Fruit fly (Drosophila melanogaster) whole organism, embryonic: ENCODE data around the gene alphaTub84D.
A peak's percentile ranks its signal among the peaks of the same experiment; 100 is the strongest.

Source experiments
- Abd-B ChIP-seq: fragments of 200-800 bp; sonication (Bioruptor generic); optimal IDR thresholded peaks from 2 replicates; lab custom pipeline; 2018; ENCODE audit warnings: missing biosample characterization, mild to moderate bottlenecking, missing genetic modification characterization, moderate library complexity
- CG10267 ChIP-seq: fragments of 200-800 bp; sonication (Bioruptor generic); optimal IDR thresholded peaks from 2 replicates; lab custom pipeline; 2018; ENCODE audit warnings: missing biosample characterization, mild to moderate bottlenecking, missing genetic modification characterization, moderate library complexity
- CG10366 ChIP-seq: fragments of 200-800 bp; sonication (Bioruptor generic); IDR thresholded peaks from 2 replicates; pipeline ENCODE4 v1.3.6; 2022; ENCODE audit warnings: missing biosample characterization, missing genetic modification characterization
- CG10431 ChIP-seq: fragments of 200-800 bp; sonication (Bioruptor generic); optimal IDR thresholded peaks from 3 replicates; lab custom pipeline; 2018; ENCODE audit warnings: missing biosample characterization, mild to moderate bottlenecking, missing genetic modification characterization
- CG11247 ChIP-seq: fragments of 200-800 bp; sonication (Bioruptor generic); IDR thresholded peaks from 2 replicates; pipeline ENCODE4 v1.3.6; 2022; ENCODE audit warnings: missing biosample characterization, missing genetic modification characterization
- CG12236 ChIP-seq: fragments of 200-800 bp; sonication (Bioruptor generic); optimal IDR thresholded peaks from 2 replicates; lab custom pipeline; 2016; ENCODE audit warnings: missing biosample characterization, missing genetic modification characterization
- CG12659 ChIP-seq: fragments of 200-800 bp; sonication (Bioruptor generic); optimal IDR thresholded peaks from 3 replicates; lab custom pipeline; 2017; ENCODE audit warnings: mild to moderate bottlenecking, missing biosample characterization, missing genetic modification reagents, missing genetic modification characterization
- CG12942 ChIP-seq: fragments of 200-800 bp; sonication (Bioruptor generic); optimal IDR thresholded peaks from 3 replicates; lab custom pipeline; 2016; ENCODE audit warnings: missing biosample characterization, missing genetic modification characterization
- CG14050 ChIP-seq: fragments of 200-800 bp; sonication (Bioruptor generic); IDR thresholded peaks from 3 replicates; pipeline ENCODE4 v1.3.6; 2022; ENCODE audit warnings: missing biosample characterization, missing genetic modification characterization
- CG18599 ChIP-seq: fragments of 200-800 bp; sonication (Bioruptor generic); optimal IDR thresholded peaks from 3 replicates; lab custom pipeline; 2017; ENCODE audit warnings: missing biosample characterization, missing genetic modification characterization, mild to moderate bottlenecking, moderate library complexity, missing genetic modification reagents
- CG18619 ChIP-seq: fragments of 200-800 bp; sonication (Bioruptor generic); optimal IDR thresholded peaks from 3 replicates; lab custom pipeline; 2017; ENCODE audit warnings: missing biosample characterization, mild to moderate bottlenecking, missing genetic modification characterization
- CG2678 ChIP-seq: fragments of 200-800 bp; sonication (Bioruptor generic); optimal IDR thresholded peaks from 3 replicates; lab custom pipeline; 2019; ENCODE audit warnings: missing biosample characterization, mild to moderate bottlenecking, missing genetic modification characterization, moderate library complexity
- CG2712 ChIP-seq: fragments of 200-800 bp; optimal IDR thresholded peaks from 3 replicates; lab custom pipeline; 2019; ENCODE audit warnings: missing biosample characterization, mild to moderate bottlenecking, missing genetic modification characterization, moderate library complexity
- CG2889 ChIP-seq: fragments of 200-800 bp; sonication (Bioruptor generic); IDR thresholded peaks from 3 replicates; pipeline ENCODE4 v1.3.6; 2022; ENCODE audit warnings: missing biosample characterization, missing genetic modification characterization
- CG3065 ChIP-seq: fragments of 200-800 bp; sonication (Bioruptor generic); optimal IDR thresholded peaks from 2 replicates; lab custom pipeline; 2016; ENCODE audit warnings: missing biosample characterization, missing genetic modification characterization
- CG32767 ChIP-seq: fragments of 200-800 bp; sonication (Bioruptor generic); IDR thresholded peaks from 2 replicates; pipeline ENCODE4 v1.3.6; 2022; ENCODE audit warnings: missing biosample characterization, missing genetic modification characterization
- CG34376 ChIP-seq: fragments of 200-800 bp; sonication (Bioruptor generic); optimal IDR thresholded peaks from 2 replicates; lab custom pipeline; 2018; ENCODE audit warnings: missing biosample characterization, mild to moderate bottlenecking, missing genetic modification characterization
- CG4360 ChIP-seq: fragments of 200-800 bp; sonication (Bioruptor generic); IDR thresholded peaks from 2 replicates; pipeline ENCODE4 v1.3.6; 2022; ENCODE audit warnings: missing biosample characterization, missing genetic modification characterization
- CG5953 ChIP-seq: fragments of 200-800 bp; sonication (Bioruptor generic); IDR thresholded peaks from 2 replicates; pipeline ENCODE4 v1.3.6; 2022; ENCODE audit warnings: missing biosample characterization, missing genetic modification characterization
- CG6683 ChIP-seq: fragments of 200-800 bp; sonication (Bioruptor generic); optimal IDR thresholded peaks from 2 replicates; lab custom pipeline; 2017; ENCODE audit warnings: missing biosample characterization, mild to moderate bottlenecking, missing genetic modification characterization, missing genetic modification reagents
- CG6689 ChIP-seq: fragments of 200-800 bp; sonication (Bioruptor generic); IDR thresholded peaks from 2 replicates; pipeline ENCODE4 v1.3.6; 2022; ENCODE audit warnings: missing biosample characterization, missing genetic modification characterization
- CG7271 ChIP-seq: fragments of 200-800 bp; sonication (Bioruptor generic); optimal IDR thresholded peaks from 2 replicates; lab custom pipeline; 2018; ENCODE audit warnings: missing biosample characterization, mild to moderate bottlenecking, missing genetic modification characterization, moderate library complexity
- CG7556 ChIP-seq: fragments of 200-800 bp; sonication (Bioruptor generic); optimal IDR thresholded peaks from 2 replicates; lab custom pipeline; 2017; ENCODE audit warnings: missing biosample characterization, mild to moderate bottlenecking, missing genetic modification characterization
- CG7786 ChIP-seq: fragments of 200-800 bp; sonication (Bioruptor generic); optimal IDR thresholded peaks from 2 replicates; lab custom pipeline; 2016; ENCODE audit warnings: missing biosample characterization, missing genetic modification characterization
- CG8478 ChIP-seq: fragments of >200 bp; optimal IDR thresholded peaks from 2 replicates; lab custom pipeline; 2018
- CTCF ChIP-seq: fragments of 200-800 bp; sonication (Bioruptor generic); optimal IDR thresholded peaks from 2 replicates; lab custom pipeline; 2017; ENCODE audit warnings: missing biosample characterization, mild to moderate bottlenecking, missing genetic modification characterization, moderate library complexity
- CkIIα-i1 ChIP-seq: fragments of 200-800 bp; sonication (Bioruptor generic); IDR thresholded peaks from 2 replicates; pipeline ENCODE4 v1.3.6; 2022; ENCODE audit warnings: missing biosample characterization, missing genetic modification characterization
- CrebB ChIP-seq: fragments of 200-800 bp; sonication (Bioruptor generic); optimal IDR thresholded peaks from 3 replicates; lab custom pipeline; 2018; ENCODE audit warnings: missing biosample characterization, mild to moderate bottlenecking, missing genetic modification characterization
- D19A ChIP-seq: fragments of 200-800 bp; optimal IDR thresholded peaks from 3 replicates; lab custom pipeline; 2019; ENCODE audit warnings: missing biosample characterization, mild to moderate bottlenecking, missing genetic modification characterization, moderate library complexity
- Dip3 ChIP-seq: fragments of 200-800 bp; sonication (Bioruptor generic); optimal IDR thresholded peaks from 3 replicates; lab custom pipeline; 2016; ENCODE audit warnings: missing biosample characterization, missing genetic modification characterization
- Doc2 ChIP-seq: fragments of 200-800 bp; sonication (Bioruptor generic); IDR thresholded peaks from 2 replicates; pipeline ENCODE4 v1.3.6; 2022; ENCODE audit warnings: missing biosample characterization, missing genetic modification characterization
- ERR ChIP-seq: fragments of 200-800 bp; sonication (Bioruptor generic); optimal IDR thresholded peaks from 2 replicates; lab custom pipeline; 2016; ENCODE audit warnings: missing biosample characterization, missing genetic modification characterization
- Fer1 ChIP-seq: fragments of 200-800 bp; sonication (Bioruptor generic); optimal IDR thresholded peaks from 2 replicates; lab custom pipeline; 2017; ENCODE audit warnings: missing biosample characterization, mild to moderate bottlenecking, missing genetic modification characterization
- HLH54F ChIP-seq: fragments of 200-800 bp; sonication (Bioruptor generic); optimal IDR thresholded peaks from 3 replicates; lab custom pipeline; 2016; ENCODE audit warnings: missing biosample characterization, missing genetic modification characterization
- Mes4 ChIP-seq: fragments of 200-800 bp; sonication (Bioruptor generic); optimal IDR thresholded peaks from 2 replicates; lab custom pipeline; 2016; ENCODE audit warnings: missing biosample characterization, missing genetic modification characterization
- bab2 ChIP-seq: fragments of 200-800 bp; sonication (Bioruptor generic); optimal IDR thresholded peaks from 2 replicates; lab custom pipeline; 2016; ENCODE audit warnings: missing biosample characterization, missing genetic modification characterization
- chm ChIP-seq: fragments of 200-800 bp; sonication (Bioruptor generic); IDR thresholded peaks from 2 replicates; pipeline ENCODE4 v1.3.6; 2022; ENCODE audit warnings: missing biosample characterization, missing genetic modification characterization
- cwo ChIP-seq: fragments of 200-800 bp; sonication (Bioruptor generic); optimal IDR thresholded peaks from 3 replicates; lab custom pipeline; 2017; ENCODE audit warnings: missing biosample characterization, missing genetic modification characterization, mild to moderate bottlenecking, moderate library complexity, missing genetic modification reagents
- dimm ChIP-seq: fragments of 200-800 bp; sonication (Bioruptor generic); IDR thresholded peaks from 2 replicates; pipeline ENCODE4 v1.3.6; 2022; ENCODE audit warnings: missing biosample characterization, missing genetic modification characterization
- eve ChIP-seq, 2 experiments: fragments of >200 bp; optimal IDR thresholded peaks; 2 replicates each; lab custom pipeline; 2017; ENCODE audit warnings: missing biosample characterization in 2 of 2, missing genetic modification characterization in 2 of 2
- fd96Cb ChIP-seq: fragments of 200-800 bp; sonication (Bioruptor generic); optimal IDR thresholded peaks from 2 replicates; lab custom pipeline; 2018; ENCODE audit warnings: missing biosample characterization, mild to moderate bottlenecking, missing genetic modification characterization, moderate library complexity
- gcm2 ChIP-seq: fragments of 200-800 bp; sonication (Bioruptor generic); optimal IDR thresholded peaks from 2 replicates; lab custom pipeline; 2016; ENCODE audit warnings: missing biosample characterization, missing genetic modification characterization
- gfzf ChIP-seq: fragments of 200-800 bp; sonication (Bioruptor generic); optimal IDR thresholded peaks from 2 replicates; lab custom pipeline; 2016; ENCODE audit warnings: missing biosample characterization, mild to moderate bottlenecking, missing genetic modification characterization, moderate library complexity
- ind ChIP-seq: fragments of 200-800 bp; sonication (Bioruptor generic); optimal IDR thresholded peaks from 3 replicates; lab custom pipeline; 2016; ENCODE audit warnings: missing biosample characterization, missing genetic modification characterization
- insv ChIP-seq, 2 experiments: fragments of 200-800 bp; sonication (Bioruptor generic); optimal IDR thresholded peaks; 3 replicates each; lab custom pipeline; 2016 to 2018; ENCODE audit warnings: missing biosample characterization in 2 of 2, missing genetic modification characterization in 2 of 2
- nau ChIP-seq: fragments of 200-800 bp; sonication (Bioruptor generic); optimal IDR thresholded peaks from 3 replicates; lab custom pipeline; 2017; ENCODE audit warnings: missing biosample characterization, mild to moderate bottlenecking, missing genetic modification characterization, missing genetic modification reagents
- pum ChIP-seq: fragments of 200-800 bp; sonication (Bioruptor generic); optimal IDR thresholded peaks from 2 replicates; lab custom pipeline; 2016; ENCODE audit warnings: missing biosample characterization, missing genetic modification characterization
- repo ChIP-seq: fragments of 200-800 bp; sonication (Bioruptor generic); optimal IDR thresholded peaks from 2 replicates; lab custom pipeline; 2016; ENCODE audit warnings: missing biosample characterization, missing genetic modification characterization
- scrt ChIP-seq: fragments of 200-800 bp; sonication (Bioruptor generic); optimal IDR thresholded peaks from 2 replicates; lab custom pipeline; 2018; ENCODE audit warnings: missing biosample characterization, mild to moderate bottlenecking, missing genetic modification characterization, moderate library complexity
- stc ChIP-seq: fragments of 200-800 bp; sonication (Bioruptor generic); IDR thresholded peaks from 2 replicates; pipeline ENCODE4 v1.3.6; 2022; ENCODE audit warnings: missing biosample characterization, missing genetic modification characterization
- tio ChIP-seq: fragments of 200-800 bp; sonication (Bioruptor generic); optimal IDR thresholded peaks from 2 replicates; lab custom pipeline; 2017; ENCODE audit warnings: missing biosample characterization, missing genetic modification characterization, inconsistent platforms
- zen2 ChIP-seq: fragments of 200-800 bp; sonication (Bioruptor generic); IDR thresholded peaks from 3 replicates; pipeline ENCODE4 v1.3.6; 2022; ENCODE audit warnings: missing biosample characterization, missing genetic modification characterization; ENCODE audit not compliant: partially characterized antibody
- zf30C ChIP-seq: fragments of 200-800 bp; sonication (Bioruptor generic); optimal IDR thresholded peaks from 3 replicates; lab custom pipeline; 2018; ENCODE audit warnings: missing biosample characterization, mild to moderate bottlenecking, missing genetic modification characterization

alphaTub84D gene

dm6 chr3R:7492099-7492498 is 38.5 kb upstream of the alphaTub84D start (continued):
- TF ChIP-seq cwo (GFP tag; lab: Kevin White, UChicago) (no peak), CTCF (no peak), chm (GFP tag; lab: Robert Waterston, UW) (no peak), CG2678 (tag; lab: Kevin White, UChicago) (peak; percentile 32), nau (GFP tag; lab: Kevin White, UChicago) (no peak), CG7271 (tag; lab: Kevin White, UChicago) (no peak), CG12659 (GFP tag; lab: Kevin White, UChicago) (peak; percentile 12), CG34376 (GFP tag; lab: Kevin White, UChicago) (no peak), CG2889 (no peak), CG18619 (GFP tag; lab: Kevin White, UChicago) (no peak), ind (GFP tag; lab: Kevin White, UChicago) (peak; percentile 6), dimm (no peak), D19A (tag; lab: Kevin White, UChicago) (no peak), CG4360 (GFP tag; lab: Robert Waterston, UW) (no peak), repo (GFP tag; lab: Kevin White, UChicago) (no peak), fd96Cb (tag; lab: Kevin White, UChicago) (no peak), CG10366 (GFP tag; lab: Robert Waterston, UW) (peak; percentile 26; the same call in 1 of the 2 replicates), CG7556 (GFP tag; lab: Kevin White, UChicago) (peak; percentile 12), ERR (GFP tag; lab: Kevin White, UChicago) (peak; percentile 69), CG11247 (GFP tag; lab: Robert Waterston, UW) (no peak), CG10267 (no peak), CG6689 (GFP tag; lab: Robert Waterston, UW) (no peak), CG3065 (GFP tag; lab: Kevin White, UChicago) (no peak), CG5953 (GFP tag; lab: Robert Waterston, UW) (peak; percentile 52; the same call in 1 of the 2 replicates), CG2712 (tag; lab: Kevin White, UChicago) (no peak), zf30C (GFP tag; lab: Kevin White, UChicago) (no peak), CG12942 (GFP tag; lab: Kevin White, UChicago) (no peak), insv (GFP tag; optimal IDR thresholded peaks at IDR 0.05; lab: Kevin White, UChicago) (no peak), pum (GFP tag; lab: Kevin White, UChicago) (peak; percentile 22), CG10431 (GFP tag; lab: Kevin White, UChicago) (no peak), CG12236 (GFP tag; lab: Kevin White, UChicago) (no peak), CG8478 (lab: Kevin White, UChicago) (no peak), stc (GFP tag; lab: Robert Waterston, UW) (no peak), Doc2 (GFP tag; lab: Robert Waterston, UW) (no peak), zen2 (no peak), gfzf (GFP tag; lab: Kevin White, UChicago) (peak; percentile 6), CkIIα-i1 (GFP tag; lab: Robert Waterston, UW) (no peak), CG6683 (GFP tag; lab: Kevin White, UChicago) (no peak), CG18599 (GFP tag; lab: Kevin White, UChicago) (no peak), CrebB (tag; lab: Kevin White, UChicago) (no peak), tio (GFP tag; lab: Kevin White, UChicago) (no peak), Fer1 (no peak), Dip3 (peak; percentile 14), Abd-B (GFP tag; lab: Kevin White, UChicago) (peak; percentile 13), eve (GFP tag; optimal IDR thresholded peaks at IDR 0.05; lab: Kevin White, UChicago) (no peak), bab2 (GFP tag; lab: Kevin White, UChicago) (no peak), Mes4 (GFP tag; lab: Kevin White, UChicago) (no peak), CG32767 (GFP tag; lab: Robert Waterston, UW) (no peak), scrt (GFP tag; lab: Kevin White, UChicago) (no peak), CG7786 (no peak), CG14050 (GFP tag; lab: Robert Waterston, UW) (no peak), HLH54F (GFP tag; lab: Kevin White, UChicago) (no peak), gcm2 (no peak)
